Worm (Caenorhabditis elegans) whole organism, early embryonic: ENCODE measurements around the gene T26E4.4.

ENCODE experiments used
- aly-1 ChIP-seq: sonication (generic microtip); optimal IDR thresholded peaks from 2 replicates; lab custom pipeline; 2016; ENCODE audit warnings: missing genetic modification characterization, missing compliant biosample characterization
- ama-1 ChIP-seq: fragments of 150-350 bp; optimal IDR thresholded peaks from 2 replicates; lab custom pipeline; 2014
- ets-7 ChIP-seq: sonication (generic microtip); optimal IDR thresholded peaks from 2 replicates; lab custom pipeline; 2016; ENCODE audit warnings: missing genotype, missing genetic modification characterization, missing compliant biosample characterization
- pes-1 ChIP-seq: fragments of 200-800 bp; sonication (Bioruptor generic); IDR thresholded peaks from 2 replicates; pipeline ENCODE4 v1.3.6; 2022; ENCODE audit warnings: missing genetic modification reagents, missing genetic modification characterization, missing compliant biosample characterization
- sea-1 ChIP-seq: fragments of 200-800 bp; sonication (Bioruptor generic); conservative IDR thresholded peaks from 2 replicates; pipeline ENCODE4 v1.3.6; 2022; ENCODE audit warnings: missing genetic modification characterization, missing compliant biosample characterization
- tbx-11 ChIP-seq: fragments of 200-800 bp; sonication (Bioruptor generic); IDR thresholded peaks from 2 replicates; pipeline ENCODE4 v1.3.6; 2022; ENCODE audit warnings: missing genetic modification characterization, missing compliant biosample characterization

DNA sequence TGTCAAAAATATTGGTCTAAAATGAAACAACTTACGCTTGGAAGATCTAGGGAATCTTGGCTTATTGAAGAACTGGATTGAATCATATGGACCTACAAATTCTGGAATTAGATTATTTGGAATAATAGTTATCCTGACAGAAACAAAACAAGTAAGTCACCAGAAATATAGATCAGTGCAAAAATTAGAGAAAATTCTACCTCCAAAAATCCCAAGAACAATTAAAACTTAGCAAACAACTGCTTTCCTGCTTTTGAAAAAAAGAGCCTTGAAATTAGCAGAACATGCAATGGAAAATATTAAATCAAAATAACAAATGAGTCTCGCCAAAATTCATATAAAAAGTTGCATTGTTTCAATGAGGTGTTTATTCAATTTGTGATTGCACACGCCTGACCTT lies 19.2 kb downstream of the T26E4.4 start, which contains the start of gene nhr-60:
- TF ChIP-seq sea-1, result no peak
- TF ChIP-seq tbx-11, result no peak
- TF ChIP-seq aly-1 (tag; lab: Kevin White, UChicago), result no peak
- no peak for TF ChIP-seq ama-1 (lab: Kevin White, UChicago)
- no peak for TF ChIP-seq ets-7 (tag; lab: Kevin White, UChicago)
- TF ChIP-seq pes-1 (GFP tag; lab: Robert Waterston, UW), result no peak
